Worm (Caenorhabditis elegans) whole organism, mixed stage, embryonic: ENCODE results near the gene gcy-9.

Source experiments
- ceh-83 ChIP-seq: fragments of 200-800 bp; sonication (Bioruptor generic); optimal IDR thresholded peaks from 2 replicates; lab custom pipeline; 2018; ENCODE audit warnings: mild to moderate bottlenecking, missing genetic modification characterization, missing compliant biosample characterization
- lsy-2 ChIP-seq: fragments of 150-350 bp; optimal IDR thresholded peaks from 2 replicates; lab custom pipeline; 2014; ENCODE audit warnings: missing biosample characterization, missing genetic modification characterization
- mab-5 ChIP-seq: fragments of 150-350 bp; optimal IDR thresholded peaks from 2 replicates; lab custom pipeline; 2014; ENCODE audit warnings: missing biosample characterization, missing genetic modification characterization
- nhr-12 ChIP-seq: fragments of 150-350 bp; optimal IDR thresholded peaks from 2 replicates; lab custom pipeline; 2014; ENCODE audit warnings: missing biosample characterization, missing genetic modification characterization
- snpc-4 ChIP-seq: fragments of 150-350 bp; optimal IDR thresholded peaks from 2 replicates; lab custom pipeline; 2014; ENCODE audit warnings: missing biosample characterization, missing genetic modification characterization
- ztf-11 ChIP-seq: fragments of 150-350 bp; optimal IDR thresholded peaks from 2 replicates; lab custom pipeline; 2014; ENCODE audit warnings: missing biosample characterization, missing genetic modification characterization

- TF ChIP-seq ztf-11 (tag; lab: Kevin White, UChicago) (no peak), nhr-12 (tag; lab: Kevin White, UChicago) (no peak), ceh-83 (GFP tag; lab: Kevin White, UChicago) (no peak), lsy-2 (no peak), snpc-4 (tag; lab: Kevin White, UChicago) (no peak), mab-5 (tag; lab: Kevin White, UChicago) (no peak)
Observed at ce11 chrX:11351856-11352255, 14.2 kb upstream of the gcy-9 start, which contains the start of gene pgp-3.
